Fruit fly (Drosophila melanogaster) whole organism: ENCODE data around the gene dnt.

ENCODE experiments used
- CG8478 ChIP-seq: fragments of >200 bp; optimal IDR thresholded peaks from 2 replicates; lab custom pipeline; 2018; ENCODE audit warnings: inconsistent platforms
- Dll ChIP-seq: fragments of >200 bp; optimal IDR thresholded peaks from 2 replicates; lab custom pipeline; 2017
- EcR ChIP-seq, 2 experiments: fragments of >200 bp; optimal IDR thresholded peaks; 2 replicates each; lab custom pipeline; 2017; ENCODE audit warnings: missing biosample characterization in 2 of 2, missing genetic modification characterization in 2 of 2, missing genetic modification reagents in 2 of 2
- pan ChIP-seq: fragments of >200 bp; optimal IDR thresholded peaks from 2 replicates; lab custom pipeline; 2017
- psq ChIP-seq: fragments of >200 bp; optimal IDR thresholded peaks from 2 replicates; lab custom pipeline; 2017
- usp ChIP-seq: fragments of >200 bp; optimal IDR thresholded peaks from 2 replicates; lab custom pipeline; 2017; ENCODE audit warnings: missing biosample characterization, missing genetic modification characterization, mixed read lengths

Gene dnt

DNA sequence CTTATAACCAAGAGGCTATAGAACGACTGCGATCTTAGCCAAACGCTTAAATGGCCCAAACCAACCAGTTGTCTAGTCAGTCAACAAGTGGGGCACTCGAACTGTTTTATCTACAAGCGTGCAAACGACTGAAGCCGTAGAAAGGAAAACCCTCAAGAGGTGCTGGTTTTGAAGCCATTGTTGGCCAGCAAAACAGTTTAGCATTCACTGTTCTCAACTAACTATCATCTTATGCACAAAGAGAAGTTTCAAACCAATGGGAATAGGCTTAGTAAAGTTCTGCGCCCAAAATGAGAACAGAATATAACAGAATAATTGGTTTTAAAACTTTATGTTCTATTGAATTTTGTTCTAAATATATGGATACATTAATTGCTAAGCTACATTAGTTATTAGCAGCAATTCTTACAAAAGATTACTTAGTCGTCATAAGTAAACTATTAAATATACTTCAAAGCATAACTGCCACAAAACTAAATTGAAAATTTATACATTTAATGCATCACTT is 30.7 kb upstream of the dnt start, which contains the start of gene CG31798:
TSS of gene CG31798 (plus strand) at position 458 of the 508 bp plus-strand sequence.
- TF ChIP-seq EcR (GFP tag; optimal IDR thresholded peaks at IDR 0.05; lab: Kevin White, UChicago) (no peak), pan (no peak), psq (lab: Kevin White, UChicago) (no peak), Dll (lab: Kevin White, UChicago) (no peak), usp (GFP tag; lab: Kevin White, UChicago) (no peak), CG8478 (no peak)

DNA sequence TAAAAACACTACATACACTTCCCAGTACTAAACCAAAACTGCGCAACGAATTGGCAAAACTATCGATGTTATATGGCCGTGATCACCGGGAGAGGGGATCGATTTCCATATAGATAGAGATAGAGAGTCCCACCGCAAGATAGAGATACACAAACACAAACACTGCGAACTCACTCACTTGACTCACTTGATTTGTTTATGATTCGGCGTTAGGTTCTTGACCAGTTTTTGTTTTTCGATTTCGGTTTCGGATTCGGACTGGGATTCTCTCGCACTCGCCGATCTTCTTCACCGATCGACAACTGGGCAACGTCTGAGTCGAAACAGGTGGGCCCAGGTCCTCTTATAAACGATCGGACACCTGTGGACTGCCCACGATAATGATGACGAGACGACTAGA is 26.7 kb upstream of the dnt start, which contains the start of gene CG17549:
TSS of gene CG17549 (minus strand) at position 327 of the 400 bp plus-strand sequence.
- TF ChIP-seq psq (lab: Kevin White, UChicago), result no peak
- TF ChIP-seq CG8478, result no peak
- TF ChIP-seq Dll (lab: Kevin White, UChicago), result no peak
- no peak for TF ChIP-seq pan
- TF ChIP-seq usp (GFP tag; lab: Kevin White, UChicago), result no peak
- TF ChIP-seq EcR (GFP tag; optimal IDR thresholded peaks at IDR 0.05; lab: Kevin White, UChicago), result no peak

DNA sequence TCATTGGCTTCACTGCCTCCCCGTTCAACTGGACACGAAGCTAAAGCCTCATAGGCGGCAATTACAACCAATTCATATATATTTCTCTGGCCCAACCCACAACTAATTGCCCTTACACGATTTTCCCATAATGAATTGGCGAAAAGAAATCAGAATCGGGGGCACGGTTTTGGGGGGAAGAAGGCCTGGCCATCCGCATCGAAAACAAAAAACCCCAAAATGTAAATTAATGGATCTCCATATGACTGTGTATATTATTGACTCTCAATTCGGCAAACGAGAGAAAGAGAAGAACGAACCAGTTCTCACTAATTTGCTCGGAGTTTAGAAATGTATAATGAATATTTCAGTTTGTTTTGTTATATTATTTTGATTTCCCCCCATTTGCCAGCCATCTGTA is 25.9 kb upstream of the dnt start:
- no peak for TF ChIP-seq EcR (GFP tag; optimal IDR thresholded peaks at IDR 0.05; lab: Kevin White, UChicago)
- TF ChIP-seq Dll (lab: Kevin White, UChicago), result no peak
- no peak for TF ChIP-seq psq (lab: Kevin White, UChicago)
- no peak for TF ChIP-seq CG8478
- TF ChIP-seq usp (GFP tag; lab: Kevin White, UChicago), result no peak
- TF ChIP-seq pan, result no peak

DNA sequence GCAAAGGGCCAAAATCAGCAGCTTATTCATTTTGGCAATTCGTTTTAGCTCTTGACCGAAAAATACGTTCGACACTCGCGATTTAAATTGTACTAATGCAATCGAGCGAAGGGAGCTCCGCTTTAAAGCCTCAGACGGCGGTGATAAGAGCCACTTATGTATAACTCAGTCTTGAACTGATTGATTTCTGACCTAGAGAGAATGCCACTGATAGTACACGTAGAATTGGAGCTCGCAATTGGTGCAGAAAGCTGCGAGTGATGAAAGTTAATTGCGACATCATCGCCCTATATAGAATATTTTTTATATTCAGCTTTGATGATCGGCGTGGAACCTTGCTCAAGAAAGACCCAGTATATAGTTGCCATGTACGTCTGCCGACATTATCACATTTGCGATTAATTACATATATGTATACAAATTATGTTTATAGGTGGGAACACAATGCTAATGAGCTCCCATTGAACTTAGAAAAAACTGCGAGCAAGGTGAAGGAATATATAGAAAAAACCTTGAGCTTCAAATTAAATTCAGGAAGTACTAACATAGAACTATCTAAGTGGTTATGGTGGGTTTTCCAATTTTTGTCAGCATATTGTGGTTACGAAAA is 23.2 kb upstream of the dnt start, which contains the start of gene fon:
TSS of gene fon (minus strand) at position 100 of the 610 bp plus-strand sequence.
- TF ChIP-seq Dll (lab: Kevin White, UChicago) (no peak), psq (lab: Kevin White, UChicago) (no peak), usp (GFP tag; lab: Kevin White, UChicago) (no peak), EcR (GFP tag; optimal IDR thresholded peaks at IDR 0.05; lab: Kevin White, UChicago) (no peak)

DNA sequence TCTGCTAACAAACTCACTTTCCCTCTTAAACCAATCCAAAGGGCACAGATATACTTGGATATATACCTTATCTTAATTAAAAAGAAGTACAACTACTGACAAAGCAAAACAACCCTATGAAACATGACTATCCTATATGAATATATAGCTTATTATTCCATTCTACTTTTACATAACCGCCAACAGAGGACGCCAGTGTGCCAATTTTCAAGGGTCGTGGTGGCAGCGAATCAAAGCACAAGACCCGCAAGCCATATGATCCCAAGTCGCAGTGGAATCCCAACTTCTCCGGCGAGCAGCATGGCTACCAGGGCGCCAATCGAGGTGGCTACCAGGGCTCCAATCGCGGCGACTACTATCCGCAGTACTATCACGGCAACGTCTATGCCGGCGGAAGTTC is 19.3 kb upstream of the dnt start:
- TF ChIP-seq psq (lab: Kevin White, UChicago) (no peak), pan (no peak), Dll (lab: Kevin White, UChicago) (no peak), EcR (GFP tag; optimal IDR thresholded peaks at IDR 0.05; lab: Kevin White, UChicago) (no peak), usp (GFP tag; lab: Kevin White, UChicago) (no peak)

DNA sequence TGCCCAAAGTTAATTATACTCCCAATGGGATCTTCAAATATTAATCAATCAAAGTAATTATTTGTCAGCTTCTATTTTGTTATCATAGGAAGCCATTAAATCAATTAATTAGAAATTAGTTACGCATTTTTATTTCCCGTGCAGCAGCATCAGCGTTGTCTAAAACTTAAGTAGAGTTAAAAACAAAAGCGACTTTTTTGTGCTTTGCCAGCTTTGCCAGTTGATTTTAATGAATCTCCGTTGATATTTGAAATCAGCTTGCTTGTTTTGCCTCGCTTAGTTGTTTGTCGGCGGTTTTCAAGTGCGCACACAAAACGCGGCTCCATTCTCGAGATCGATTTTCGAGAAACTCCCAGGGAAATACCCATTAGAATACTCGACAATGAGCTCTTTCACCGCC is 17.6 kb upstream of the dnt start, which contains the start of gene CG17350:
TSS of gene CG17350 (plus strand) at position 301 of the 400 bp plus-strand sequence.
- TF ChIP-seq psq (lab: Kevin White, UChicago), result no peak

DNA sequence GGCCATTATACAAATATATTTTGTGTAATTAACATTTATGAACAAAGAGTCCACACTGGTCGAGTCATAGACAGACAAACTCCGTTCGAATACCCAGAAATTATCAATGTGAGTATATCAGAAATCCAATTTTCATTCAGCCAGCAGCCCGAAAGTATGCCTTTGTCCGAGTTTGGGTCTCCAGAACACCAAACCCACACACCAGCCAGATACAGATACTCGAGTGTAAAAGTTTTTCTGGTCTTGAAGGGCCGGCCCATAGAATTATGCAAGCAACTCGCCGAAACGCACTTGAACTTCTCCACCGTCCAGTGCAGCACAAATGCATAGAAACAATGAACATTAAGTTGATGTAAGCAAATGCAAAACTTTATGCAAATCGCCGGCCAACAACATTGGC is 15.6 kb upstream of the dnt start:
- TF ChIP-seq CG8478, result no peak
- no peak for TF ChIP-seq psq (lab: Kevin White, UChicago)
- TF ChIP-seq pan, result no peak
- TF ChIP-seq usp (GFP tag; lab: Kevin White, UChicago), result no peak
- no peak for TF ChIP-seq Dll (lab: Kevin White, UChicago)
- no peak for TF ChIP-seq EcR (GFP tag; optimal IDR thresholded peaks at IDR 0.05; lab: Kevin White, UChicago)

DNA sequence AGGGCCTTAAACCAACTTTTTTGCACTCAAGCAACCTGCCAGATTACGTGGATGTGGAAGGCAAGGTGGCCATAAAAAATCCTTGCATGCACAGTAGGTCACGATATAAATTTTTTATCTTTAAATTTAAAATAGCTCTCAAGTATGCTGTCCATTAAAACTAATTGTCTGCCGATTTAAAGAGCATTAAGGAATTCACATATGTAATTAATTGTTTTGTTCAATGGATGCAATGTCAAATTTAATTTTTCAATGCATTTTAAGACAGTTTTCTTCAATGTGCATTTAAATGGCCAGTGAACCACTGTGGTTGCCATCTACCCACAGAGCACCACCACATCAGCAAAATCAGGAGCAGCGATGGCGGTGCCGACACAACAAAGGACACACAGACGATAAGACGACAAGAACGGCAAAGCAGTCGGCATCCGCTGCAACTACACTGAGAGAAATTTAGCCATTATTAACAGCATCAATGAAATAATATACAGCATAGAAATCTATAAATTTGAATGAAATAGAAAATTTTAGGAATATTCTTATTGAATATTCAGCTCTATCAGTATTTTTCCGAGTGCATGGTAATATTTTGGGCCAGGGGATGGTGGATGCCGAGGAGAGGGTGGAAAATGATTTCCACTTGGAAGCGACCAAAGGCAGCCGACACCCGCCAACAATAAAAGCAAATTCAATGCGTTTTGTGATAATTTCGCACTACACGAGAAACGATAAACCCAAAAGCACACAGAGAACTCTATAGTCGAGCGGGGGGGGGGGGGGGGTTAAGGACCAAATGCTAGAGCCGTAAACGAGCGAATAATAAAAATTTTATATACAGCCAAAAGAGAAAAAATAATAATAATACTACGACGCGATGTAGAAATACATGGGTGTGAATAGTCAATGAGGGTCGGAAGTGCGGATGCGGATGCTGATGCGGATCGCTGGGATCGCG is 14.4 kb upstream of the dnt start:
- TF ChIP-seq pan (no peak), EcR (GFP tag; optimal IDR thresholded peaks at IDR 0.05; lab: Kevin White, UChicago) (no peak), psq (lab: Kevin White, UChicago) (no peak), CG8478 (no peak), Dll (lab: Kevin White, UChicago) (no peak), usp (GFP tag; lab: Kevin White, UChicago) (no peak)

DNA sequence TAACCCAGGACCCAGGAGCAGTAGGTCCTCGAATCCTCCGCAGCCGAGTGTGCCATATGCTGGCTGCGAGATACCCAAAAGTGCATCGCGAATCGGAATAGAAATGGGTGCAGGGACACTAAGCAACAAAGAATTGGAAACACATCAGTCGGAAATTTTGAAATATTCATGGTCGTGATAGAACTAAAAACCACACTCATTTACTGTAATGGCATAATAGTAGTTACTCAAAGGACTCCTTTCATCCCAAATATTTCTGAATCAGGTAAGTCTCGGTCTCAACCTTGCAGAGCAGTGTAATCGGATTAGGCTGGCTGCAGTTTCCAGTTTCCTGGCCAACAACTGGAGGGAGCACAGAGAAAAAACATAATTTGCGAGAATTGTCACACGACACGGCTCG is 13.1 kb upstream of the dnt start:
- TF ChIP-seq EcR (GFP tag; optimal IDR thresholded peaks at IDR 0.05; lab: Kevin White, UChicago) (no peak), psq (lab: Kevin White, UChicago) (no peak), pan (no peak), usp (GFP tag; lab: Kevin White, UChicago) (no peak), Dll (lab: Kevin White, UChicago) (no peak), CG8478 (no peak)

DNA sequence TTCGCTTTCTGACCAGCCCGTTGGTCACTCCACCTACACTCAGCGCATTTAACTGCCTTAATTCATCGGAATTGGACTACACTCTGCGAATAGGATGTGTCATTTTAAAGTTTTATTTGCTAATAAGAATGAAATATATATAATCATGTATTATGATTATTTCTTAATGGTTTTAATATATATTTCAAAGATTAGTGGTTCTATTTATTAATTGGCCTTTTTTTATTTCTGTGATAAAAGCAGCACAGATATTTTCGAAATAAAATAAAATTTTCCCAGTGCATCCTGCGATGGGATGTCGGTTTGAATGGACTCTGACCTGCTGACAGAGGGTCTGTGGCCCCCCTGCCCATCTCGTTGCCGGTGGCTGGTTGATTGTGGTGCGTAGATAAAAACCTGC is 10.8 kb upstream of the dnt start:
- no peak for TF ChIP-seq usp (GFP tag; lab: Kevin White, UChicago)
- TF ChIP-seq pan, result no peak
- TF ChIP-seq psq (lab: Kevin White, UChicago), result no peak
- TF ChIP-seq CG8478, result no peak
- no peak for TF ChIP-seq Dll (lab: Kevin White, UChicago)
- no peak for TF ChIP-seq EcR (GFP tag; optimal IDR thresholded peaks at IDR 0.05; lab: Kevin White, UChicago)

DNA sequence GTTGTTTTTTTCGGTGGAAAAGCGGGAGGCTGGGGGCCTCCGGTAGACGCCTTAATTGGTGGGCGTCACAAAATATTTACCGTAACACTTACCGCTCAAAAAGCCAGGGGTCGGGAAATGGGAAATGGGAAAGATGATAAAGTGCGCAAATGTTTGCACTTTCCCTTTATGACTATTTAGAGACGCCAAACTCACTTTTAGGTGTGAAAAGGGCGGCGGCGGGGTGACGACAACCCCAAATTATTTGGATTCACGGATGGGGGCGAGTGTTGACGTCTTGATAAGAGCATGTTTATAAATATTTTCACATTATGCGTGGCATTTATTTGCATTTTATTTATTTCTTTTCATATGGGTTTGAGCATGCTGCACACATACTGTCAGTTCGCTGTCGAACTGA is 7.0 kb upstream of the dnt start, which contains the start of gene CG17349:
TSS of gene CG17349 (plus strand) at position 400 of the 400 bp plus-strand sequence.
- no peak for TF ChIP-seq usp (GFP tag; lab: Kevin White, UChicago)
- no peak for TF ChIP-seq Dll (lab: Kevin White, UChicago)
- no peak for TF ChIP-seq CG8478
- no peak for TF ChIP-seq EcR (GFP tag; optimal IDR thresholded peaks at IDR 0.05; lab: Kevin White, UChicago)
- no peak for TF ChIP-seq psq (lab: Kevin White, UChicago)
- TF ChIP-seq pan, result no peak
